Fruit fly (Drosophila melanogaster): ENCODE data around the gene CG8349.

CG8349 gene

dm6 chr2L:8215259-8215929 lies at the start of gene CG8349:
Gene CG8349 (plus strand): TSS chr2L:8215915.
- TF ChIP-seq insv (optimal IDR thresholded peaks at IDR 0.05) (no peak), Sin3A (optimal IDR thresholded peaks at IDR 0.05) (no peak), ttk (optimal IDR thresholded peaks at IDR 0.05) (no peak), h (optimal IDR thresholded peaks at IDR 0.05) (no peak), psq (optimal IDR thresholded peaks at IDR 0.05) (no peak)

dm6 chr2L:8168075-8168474 lies 47.6 kb upstream of the CG8349 start:
- TF ChIP-seq psq (optimal IDR thresholded peaks at IDR 0.05) (no peak), Myc (optimal IDR thresholded peaks at IDR 0.05) (no peak), insv (optimal IDR thresholded peaks at IDR 0.05) (no peak), ttk (optimal IDR thresholded peaks at IDR 0.05) (no peak), h (optimal IDR thresholded peaks at IDR 0.05) (no peak), Sin3A (optimal IDR thresholded peaks at IDR 0.05) (no peak)

dm6 chr2L:8170600-8171182 lies 45.0 kb upstream of the CG8349 start:
- TF ChIP-seq ttk (optimal IDR thresholded peaks at IDR 0.05), result no peak
- no peak for TF ChIP-seq Myc (optimal IDR thresholded peaks at IDR 0.05)
- TF ChIP-seq psq (optimal IDR thresholded peaks at IDR 0.05), result no peak
- TF ChIP-seq h (optimal IDR thresholded peaks at IDR 0.05), result no peak
- no peak for TF ChIP-seq Sin3A (optimal IDR thresholded peaks at IDR 0.05)
- no peak for TF ChIP-seq insv (optimal IDR thresholded peaks at IDR 0.05)

dm6 chr2L:8171544-8171943 lies 44.2 kb upstream of the CG8349 start:
- no peak for TF ChIP-seq psq (optimal IDR thresholded peaks at IDR 0.05)
- no peak for TF ChIP-seq ttk (optimal IDR thresholded peaks at IDR 0.05)
- no peak for TF ChIP-seq insv (optimal IDR thresholded peaks at IDR 0.05)
- TF ChIP-seq Sin3A (optimal IDR thresholded peaks at IDR 0.05), result no peak

dm6 chr2L:8185008-8185407 lies 30.7 kb upstream of the CG8349 start:
- TF ChIP-seq h (optimal IDR thresholded peaks at IDR 0.05) (no peak), Myc (optimal IDR thresholded peaks at IDR 0.05) (no peak), psq (optimal IDR thresholded peaks at IDR 0.05) (no peak), ttk (optimal IDR thresholded peaks at IDR 0.05) (no peak), insv (optimal IDR thresholded peaks at IDR 0.05) (no peak), Sin3A (optimal IDR thresholded peaks at IDR 0.05) (no peak)

dm6 chr2L:8190681-8191080 lies 25.0 kb upstream of the CG8349 start, which contains the start of gene CG34134:
Gene CG34134 (minus strand): TSS chr2L:8190781.
- TF ChIP-seq psq (optimal IDR thresholded peaks at IDR 0.05) (no peak), h (optimal IDR thresholded peaks at IDR 0.05) (no peak), ttk (optimal IDR thresholded peaks at IDR 0.05) (no peak), Myc (optimal IDR thresholded peaks at IDR 0.05) (no peak), insv (optimal IDR thresholded peaks at IDR 0.05) (no peak), Sin3A (optimal IDR thresholded peaks at IDR 0.05) (no peak)

dm6 chr2L:8195722-8196323 lies 19.9 kb upstream of the CG8349 start:
- TF ChIP-seq Myc (optimal IDR thresholded peaks at IDR 0.05), result no peak
- TF ChIP-seq Sin3A (optimal IDR thresholded peaks at IDR 0.05), result no peak
- no peak for TF ChIP-seq ttk (optimal IDR thresholded peaks at IDR 0.05)
- TF ChIP-seq psq (optimal IDR thresholded peaks at IDR 0.05), result no peak
- no peak for TF ChIP-seq insv (optimal IDR thresholded peaks at IDR 0.05)
- TF ChIP-seq h (optimal IDR thresholded peaks at IDR 0.05), result no peak

- no peak for TF ChIP-seq h (optimal IDR thresholded peaks at IDR 0.05)
- TF ChIP-seq Myc (optimal IDR thresholded peaks at IDR 0.05), result no peak
- no peak for TF ChIP-seq Sin3A (optimal IDR thresholded peaks at IDR 0.05)
- no peak for TF ChIP-seq psq (optimal IDR thresholded peaks at IDR 0.05)
- TF ChIP-seq insv (optimal IDR thresholded peaks at IDR 0.05), result no peak
- no peak for TF ChIP-seq ttk (optimal IDR thresholded peaks at IDR 0.05)
Measured at dm6 chr2L:8196757-8197530, 18.8 kb upstream of the CG8349 start, which contains the start of the genes CG8475 and CG8460. Gene CG8475 (minus strand): TSS chr2L:8196918. Gene CG8460 (plus strand): TSS chr2L:8197193.

- TF ChIP-seq Myc (optimal IDR thresholded peaks at IDR 0.05) (no peak), ttk (optimal IDR thresholded peaks at IDR 0.05) (no peak), Sin3A (optimal IDR thresholded peaks at IDR 0.05) (no peak), insv (optimal IDR thresholded peaks at IDR 0.05) (no peak), psq (optimal IDR thresholded peaks at IDR 0.05) (no peak), h (optimal IDR thresholded peaks at IDR 0.05) (no peak)
Measured at dm6 chr2L:8198757-8199156, 17.0 kb upstream of the CG8349 start, which contains the start of gene PGAP5. Gene PGAP5 (plus strand): TSS chr2L:8198882.

- no peak for TF ChIP-seq Sin3A (optimal IDR thresholded peaks at IDR 0.05)
- TF ChIP-seq h (optimal IDR thresholded peaks at IDR 0.05), result no peak
- TF ChIP-seq psq (optimal IDR thresholded peaks at IDR 0.05), result no peak
Measured at dm6 chr2L:8202569-8202968, 13.1 kb upstream of the CG8349 start.

dm6 chr2L:8203748-8204147 lies 12.0 kb upstream of the CG8349 start:
- TF ChIP-seq h (optimal IDR thresholded peaks at IDR 0.05), result no peak

dm6 chr2L:8204366-8204765 lies 11.3 kb upstream of the CG8349 start:
- TF ChIP-seq psq (optimal IDR thresholded peaks at IDR 0.05) (no peak), ttk (optimal IDR thresholded peaks at IDR 0.05) (no peak), Sin3A (optimal IDR thresholded peaks at IDR 0.05) (no peak), insv (optimal IDR thresholded peaks at IDR 0.05) (no peak), h (optimal IDR thresholded peaks at IDR 0.05) (no peak), Myc (optimal IDR thresholded peaks at IDR 0.05) (no peak)

Measured in Kc167 (cell line).